Worm (Caenorhabditis elegans) whole organism, L2 larva: Measurements from ENCODE around the gene clc-20.

Experiments
- C34F6.9 ChIP-seq: fragments of 150-350 bp; optimal IDR thresholded peaks from 2 replicates; lab custom pipeline; 2014; ENCODE audit warnings: missing biosample characterization, missing genetic modification characterization
- F13H6.1 ChIP-seq: sonication (generic microtip); optimal IDR thresholded peaks from 2 replicates; lab custom pipeline; 2016; ENCODE audit warnings: missing genetic modification characterization, missing compliant biosample characterization
- R02D3.7 ChIP-seq: fragments of 150-350 bp; optimal IDR thresholded peaks from 2 replicates; lab custom pipeline; 2014; ENCODE audit warnings: missing biosample characterization, missing genetic modification characterization
- Y55F3AM.14 ChIP-seq: fragments of 200-800 bp; sonication (Bioruptor generic); optimal IDR thresholded peaks from 2 replicates; lab custom pipeline; 2018; ENCODE audit warnings: mild to moderate bottlenecking, missing genetic modification characterization, missing compliant biosample characterization
- ZK546.5 ChIP-seq: sonication (generic microtip); optimal IDR thresholded peaks from 2 replicates; lab custom pipeline; 2017; ENCODE audit warnings: missing biosample characterization, missing genetic modification characterization
- alr-1 ChIP-seq: fragments of 150-350 bp; optimal IDR thresholded peaks from 2 replicates; lab custom pipeline; 2014; ENCODE audit warnings: missing biosample characterization, missing genetic modification characterization
- aly-2 ChIP-seq: fragments of 150-350 bp; optimal IDR thresholded peaks from 2 replicates; lab custom pipeline; 2014; ENCODE audit warnings: missing biosample characterization, missing genetic modification characterization
- ama-1 ChIP-seq: fragments of 150-350 bp; optimal IDR thresholded peaks from 2 replicates; lab custom pipeline; 2018; ENCODE audit warnings: inconsistent platforms
- blmp-1 ChIP-seq: sonication (generic microtip); optimal IDR thresholded peaks from 2 replicates; lab custom pipeline; 2017; ENCODE audit warnings: missing genetic modification characterization, mild to moderate bottlenecking, missing compliant biosample characterization, antibody characterized with exemption, moderate library complexity; ENCODE audit not compliant: insufficient read depth
- ceh-16 ChIP-seq: fragments of 150-350 bp; optimal IDR thresholded peaks from 2 replicates; lab custom pipeline; 2014; ENCODE audit warnings: missing biosample characterization, missing genetic modification characterization
- ceh-82 ChIP-seq: fragments of 150-350 bp; optimal IDR thresholded peaks from 2 replicates; lab custom pipeline; 2014; ENCODE audit warnings: missing biosample characterization, missing genetic modification characterization
- crh-2 ChIP-seq: sonication (generic microtip); optimal IDR thresholded peaks from 2 replicates; lab custom pipeline; 2017; ENCODE audit warnings: missing biosample characterization, missing genetic modification characterization
- dmd-4 ChIP-seq: sonication (generic microtip); optimal IDR thresholded peaks from 2 replicates; lab custom pipeline; 2017; ENCODE audit warnings: missing biosample characterization, missing genetic modification characterization
- egl-27 ChIP-seq: sonication (generic microtip); optimal IDR thresholded peaks from 3 replicates; lab custom pipeline; 2017; ENCODE audit warnings: missing biosample characterization, missing genetic modification reagents, missing genetic modification characterization
- elt-3 ChIP-seq: sonication (generic microtip); optimal IDR thresholded peaks from 2 replicates; lab custom pipeline; 2017; ENCODE audit warnings: missing biosample characterization, missing genetic modification characterization
- fos-1 ChIP-seq: fragments of 150-350 bp; optimal IDR thresholded peaks from 2 replicates; lab custom pipeline; 2014; ENCODE audit warnings: missing biosample characterization, missing genetic modification characterization
- gmeb-1 ChIP-seq: fragments of 150-350 bp; optimal IDR thresholded peaks from 2 replicates; lab custom pipeline; 2014; ENCODE audit warnings: missing biosample characterization, missing genetic modification characterization
- lin-11 ChIP-seq: fragments of 150-350 bp; sonication (generic microtip); optimal IDR thresholded peaks from 2 replicates; lab custom pipeline; 2014; ENCODE audit warnings: missing biosample characterization, missing genetic modification characterization, inconsistent platforms, mixed read lengths
- lin-13 ChIP-seq: fragments of 150-350 bp; optimal IDR thresholded peaks from 2 replicates; lab custom pipeline; 2014; ENCODE audit warnings: missing biosample characterization, missing genetic modification reagents, missing genetic modification characterization
- lin-39 ChIP-seq: fragments of 150-350 bp; optimal IDR thresholded peaks from 2 replicates; lab custom pipeline; 2014; ENCODE audit warnings: missing biosample characterization, missing genetic modification reagents, missing genetic modification characterization
- lsy-2 ChIP-seq, 2 experiments: fragments of 150-350 bp in 1 of 2; sonication (generic microtip) in 1 of 2; optimal IDR thresholded peaks; 2 replicates each; lab custom pipeline; 2014 to 2017; ENCODE audit warnings: missing biosample characterization in 2 of 2, missing genetic modification characterization in 2 of 2
- mab-5 ChIP-seq: fragments of 150-350 bp; optimal IDR thresholded peaks from 2 replicates; lab custom pipeline; 2014; ENCODE audit warnings: missing biosample characterization, missing genetic modification characterization
- mdl-1 ChIP-seq, 2 experiments: fragments of 150-350 bp in 1 of 2; sonication (generic microtip) in 1 of 2; optimal IDR thresholded peaks; 2 replicates each; lab custom pipeline; 2017; ENCODE audit warnings: missing biosample characterization in 2 of 2, missing genetic modification characterization in 2 of 2
- nhr-10 ChIP-seq: sonication (generic microtip); optimal IDR thresholded peaks from 2 replicates; lab custom pipeline; 2017; ENCODE audit warnings: missing biosample characterization, missing genetic modification characterization
- nhr-11 ChIP-seq: fragments of 150-350 bp; optimal IDR thresholded peaks from 2 replicates; lab custom pipeline; 2014; ENCODE audit warnings: missing biosample characterization, missing genetic modification characterization
- nhr-12 ChIP-seq: fragments of 150-350 bp; optimal IDR thresholded peaks from 2 replicates; lab custom pipeline; 2014; ENCODE audit warnings: missing biosample characterization, missing genetic modification characterization
- nhr-129 ChIP-seq: fragments of 150-350 bp; optimal IDR thresholded peaks from 2 replicates; lab custom pipeline; 2014; ENCODE audit warnings: missing biosample characterization, missing genetic modification characterization
- nhr-21 ChIP-seq: fragments of 150-350 bp; optimal IDR thresholded peaks from 2 replicates; lab custom pipeline; 2014; ENCODE audit warnings: missing biosample characterization, missing genetic modification characterization
- nhr-237 ChIP-seq: fragments of 150-350 bp; optimal IDR thresholded peaks from 2 replicates; lab custom pipeline; 2014; ENCODE audit warnings: missing biosample characterization, missing genetic modification characterization
- nhr-25 ChIP-seq: fragments of 150-350 bp; sonication (generic microtip); optimal IDR thresholded peaks from 3 replicates; lab custom pipeline; 2014; ENCODE audit warnings: missing biosample characterization, missing genetic modification characterization
- nhr-6 ChIP-seq: fragments of 150-350 bp; optimal IDR thresholded peaks from 2 replicates; lab custom pipeline; 2014; ENCODE audit warnings: missing biosample characterization, missing genetic modification characterization
- nhr-77 ChIP-seq: fragments of 150-350 bp; optimal IDR thresholded peaks from 2 replicates; lab custom pipeline; 2014; ENCODE audit warnings: missing biosample characterization, missing genetic modification characterization
- peb-1 ChIP-seq: fragments of 150-350 bp; optimal IDR thresholded peaks from 2 replicates; lab custom pipeline; 2014; ENCODE audit warnings: missing biosample characterization, missing genetic modification characterization
- sem-4 ChIP-seq: fragments of 150-350 bp; optimal IDR thresholded peaks from 2 replicates; lab custom pipeline; 2014; ENCODE audit warnings: missing biosample characterization, missing genetic modification reagents, missing genetic modification characterization
- sma-3 ChIP-seq: sonication (generic microtip); optimal IDR thresholded peaks from 2 replicates; lab custom pipeline; 2016; ENCODE audit warnings: missing genetic modification reagents, missing genetic modification characterization, missing compliant biosample characterization
- sma-9 ChIP-seq, 2 experiments: fragments of 150-350 bp in 1 of 2; sonication (generic microtip) in 1 of 2; optimal IDR thresholded peaks; 2 replicates each; lab custom pipeline; 2014 to 2016; ENCODE audit warnings: missing genetic modification characterization in 2 of 2, mild to moderate bottlenecking in 1 of 2, missing biosample characterization in 1 of 2, missing compliant biosample characterization in 1 of 2, missing genetic modification reagents in 1 of 2, moderate library complexity in 1 of 2
- snpc-4 ChIP-seq: fragments of 150-350 bp; optimal IDR thresholded peaks from 2 replicates; lab custom pipeline; 2014; ENCODE audit warnings: missing biosample characterization, missing genetic modification characterization
- unc-39 ChIP-seq: fragments of 150-350 bp; optimal IDR thresholded peaks from 2 replicates; lab custom pipeline; 2014; ENCODE audit warnings: missing biosample characterization, missing genetic modification characterization
- unc-62 ChIP-seq: fragments of 150-350 bp; optimal IDR thresholded peaks from 2 replicates; lab custom pipeline; 2014; ENCODE audit warnings: missing biosample characterization, missing genetic modification reagents, missing genetic modification characterization
- zag-1 ChIP-seq: fragments of 150-350 bp; optimal IDR thresholded peaks from 2 replicates; lab custom pipeline; 2014; ENCODE audit warnings: missing biosample characterization, missing genetic modification characterization
- ztf-1 ChIP-seq: fragments of 200-800 bp; sonication (Bioruptor generic); conservative IDR thresholded peaks from 2 replicates; pipeline ENCODE4 v1.3.6; 2022; ENCODE audit warnings: missing genetic modification characterization, missing compliant biosample characterization
- ztf-11 ChIP-seq: sonication (generic microtip); optimal IDR thresholded peaks from 2 replicates; lab custom pipeline; 2017; ENCODE audit warnings: missing biosample characterization, missing genetic modification characterization
- ztf-4 ChIP-seq: fragments of 150-350 bp; optimal IDR thresholded peaks from 2 replicates; lab custom pipeline; 2014; ENCODE audit warnings: missing biosample characterization, missing genetic modification characterization

clc-20 gene

DNA sequence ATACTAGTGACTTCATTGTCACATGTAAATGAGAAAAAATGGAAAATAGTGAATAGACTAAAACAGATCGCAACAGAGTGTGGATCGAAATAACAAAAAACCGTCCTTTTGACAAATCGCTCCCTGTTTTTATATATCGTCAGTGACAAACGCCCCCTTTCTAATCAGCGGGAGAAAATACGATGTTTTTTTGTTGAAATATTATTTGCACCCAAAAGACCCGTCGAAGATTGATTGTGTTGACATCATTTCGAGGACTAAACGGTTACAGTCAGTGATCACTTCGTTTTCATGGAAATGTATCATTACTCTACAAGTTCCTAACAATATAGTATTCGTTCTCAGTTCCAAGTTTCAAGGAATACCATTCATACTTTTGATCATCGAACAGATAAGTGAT is 32.9 kb upstream of the clc-20 start, which contains the start of gene dos-3:
dos-3 (minus strand) TSS at position 101 of the 400 bp plus-strand sequence.
- TF ChIP-seq zag-1 (tag; lab: Kevin White, UChicago) (no peak), nhr-21 (no peak), alr-1 (tag; lab: Kevin White, UChicago) (no peak), ZK546.5 (tag; lab: Kevin White, UChicago) (no peak), mab-5 (tag; lab: Kevin White, UChicago) (no peak), nhr-12 (tag; lab: Kevin White, UChicago) (no peak), dmd-4 (no peak), aly-2 (no peak), mdl-1 (tag; optimal IDR thresholded peaks at IDR 0.05; lab: Kevin White, UChicago) (no peak), ztf-11 (no peak), nhr-11 (tag; lab: Kevin White, UChicago) (no peak), Y55F3AM.14 (GFP tag; lab: Kevin White, UChicago) (no peak), egl-27 (tag; lab: Kevin White, UChicago) (no peak)

DNA sequence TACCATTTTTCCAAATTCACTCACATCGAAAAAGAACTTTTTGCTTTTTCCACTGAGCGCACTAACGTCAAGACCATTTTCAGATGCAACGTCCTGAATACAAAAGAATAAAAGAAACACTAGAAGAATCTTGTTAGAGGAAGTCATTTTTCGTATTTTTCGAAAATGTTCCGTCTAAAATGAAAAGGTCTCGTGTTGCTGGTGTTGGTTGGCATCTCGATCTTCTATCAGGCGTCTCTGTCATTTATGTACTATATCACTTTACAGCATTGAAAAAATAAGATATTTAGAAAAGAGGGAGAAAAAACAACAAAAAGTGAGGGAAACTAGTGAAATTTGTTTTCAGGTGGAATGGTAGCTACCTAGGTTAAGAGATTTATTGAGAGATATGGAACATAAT is 31.2 kb upstream of the clc-20 start, which contains the start of gene K02F3.9:
K02F3.9 (minus strand) TSS at position 190 of the 400 bp plus-strand sequence.
- TF ChIP-seq lin-13 (GFP tag; lab: Kevin White, UChicago) (no peak), lsy-2 (tag; optimal IDR thresholded peaks at IDR 0.05; lab: Kevin White, UChicago) (no peak), ZK546.5 (tag; lab: Kevin White, UChicago) (no peak), gmeb-1 (tag; lab: Kevin White, UChicago) (no peak), alr-1 (tag; lab: Kevin White, UChicago) (no peak), ceh-16 (tag; lab: Kevin White, UChicago) (no peak)

DNA sequence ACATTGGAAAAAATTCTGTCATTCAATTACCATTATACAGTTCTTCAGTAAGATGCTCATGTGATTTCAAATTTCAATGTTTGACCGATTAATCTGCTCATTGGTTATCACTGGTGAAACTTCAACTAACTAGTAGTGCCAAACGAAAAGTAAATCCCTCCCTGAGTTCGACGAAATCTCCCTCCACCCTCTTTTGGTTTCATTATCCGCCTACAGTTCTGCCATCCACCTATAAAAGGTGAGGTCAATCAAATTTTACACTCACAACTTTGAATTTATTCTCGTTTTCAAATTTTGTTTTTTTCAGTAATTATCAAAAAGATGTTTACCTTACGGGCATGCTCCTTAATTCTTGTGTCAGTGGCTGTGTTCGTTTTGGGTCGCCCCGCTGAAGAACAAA is 29.8 kb upstream of the clc-20 start, which contains the start of gene far-8:
far-8 (plus strand) TSS at position 301 of the 400 bp plus-strand sequence.
- TF ChIP-seq gmeb-1 (tag; lab: Kevin White, UChicago) (no peak), ZK546.5 (tag; lab: Kevin White, UChicago) (no peak), alr-1 (tag; lab: Kevin White, UChicago) (no peak), sma-3 (no peak), aly-2 (no peak), nhr-25 (no peak), ama-1 (no peak), unc-62 (GFP tag; lab: Kevin White, UChicago) (no peak), blmp-1 (no peak), nhr-11 (tag; lab: Kevin White, UChicago) (no peak), nhr-21 (no peak), sem-4 (tag; lab: Kevin White, UChicago) (no peak), ztf-1 (GFP tag; lab: Robert Waterston, UW) (no peak), nhr-129 (tag; lab: Kevin White, UChicago) (no peak)
- TF ChIP-seq, all 48 proteins: peak for 0

DNA sequence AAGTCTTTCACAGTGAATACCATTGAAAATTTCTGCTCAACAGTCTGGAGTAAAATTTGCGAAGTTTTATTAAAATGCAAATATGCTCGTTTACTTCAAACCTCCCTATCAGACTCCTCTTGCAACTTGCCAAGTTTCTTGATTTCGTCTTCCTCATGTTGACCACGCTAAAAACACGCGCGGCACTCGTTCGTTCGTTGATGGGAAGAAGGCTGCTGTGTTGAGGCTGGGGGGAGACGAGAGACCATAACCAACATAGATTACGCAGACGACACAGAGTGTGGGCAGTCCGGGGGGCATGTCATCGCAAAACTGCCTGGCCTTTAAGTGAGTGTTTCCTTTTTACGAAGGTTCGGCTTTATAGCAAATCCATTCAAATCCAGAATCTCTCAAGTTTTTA is 28.4 kb upstream of the clc-20 start:
- TF ChIP-seq C34F6.9 (tag; lab: Kevin White, UChicago) (peak; percentile 19), nhr-6 (tag; lab: Kevin White, UChicago) (no peak), snpc-4 (no peak), ceh-82 (tag; lab: Kevin White, UChicago) (no peak), unc-39 (tag; lab: Kevin White, UChicago) (no peak), sma-3 (no peak), nhr-10 (tag; lab: Kevin White, UChicago) (no peak), lin-13 (GFP tag; lab: Kevin White, UChicago) (no peak), nhr-12 (tag; lab: Kevin White, UChicago) (no peak), ztf-11 (no peak), gmeb-1 (tag; lab: Kevin White, UChicago) (no peak), F13H6.1 (tag; lab: Kevin White, UChicago) (no peak), nhr-77 (tag; lab: Kevin White, UChicago) (no peak), zag-1 (tag; lab: Kevin White, UChicago) (no peak), nhr-21 (peak; percentile 71), mdl-1 (tag; optimal IDR thresholded peaks at IDR 0.05; lab: Kevin White, UChicago) (no peak), nhr-237 (tag; lab: Kevin White, UChicago) (no peak), blmp-1 (no peak), ztf-4 (no peak), lin-11 (tag; lab: Kevin White, UChicago) (peak; percentile 3), dmd-4 (no peak), fos-1 (tag; lab: Kevin White, UChicago) (peak; percentile 68), R02D3.7 (no peak), unc-62 (GFP tag; lab: Kevin White, UChicago) (no peak), lin-39 (tag; lab: Kevin White, UChicago) (no peak), elt-3 (no peak), nhr-129 (tag; lab: Kevin White, UChicago) (peak; percentile 51), nhr-11 (tag; lab: Kevin White, UChicago) (no peak), sma-9 (GFP tag; optimal IDR thresholded peaks at IDR 0.05; lab: Kevin White, UChicago) (peak; percentile 65), sma-9 (tag; optimal IDR thresholded peaks at IDR 0.05; lab: Kevin White, UChicago) (no peak), ceh-16 (tag; lab: Kevin White, UChicago) (no peak), egl-27 (tag; lab: Kevin White, UChicago) (no peak), mab-5 (tag; lab: Kevin White, UChicago) (no peak), peb-1 (tag; lab: Kevin White, UChicago) (no peak), ztf-1 (GFP tag; lab: Robert Waterston, UW) (no peak), ZK546.5 (tag; lab: Kevin White, UChicago) (no peak), alr-1 (tag; lab: Kevin White, UChicago) (no peak), crh-2 (tag; lab: Kevin White, UChicago) (no peak), ama-1 (no peak), sem-4 (tag; lab: Kevin White, UChicago) (no peak)
